Worm (Caenorhabditis elegans) whole organism, L1 larva: Measurements from ENCODE around the gene ssq-1.

ENCODE experiments used
- aha-1 ChIP-seq: fragments of 150-350 bp; optimal IDR thresholded peaks from 2 replicates; lab custom pipeline; 2014; ENCODE audit warnings: missing biosample characterization, missing genetic modification characterization
- aly-2 ChIP-seq: fragments of 150-350 bp; optimal IDR thresholded peaks from 2 replicates; lab custom pipeline; 2014; ENCODE audit warnings: missing biosample characterization, missing genetic modification characterization
- egl-27 ChIP-seq, 2 experiments: fragments of 150-350 bp in 1 of 2; sonication (generic microtip); optimal IDR thresholded peaks; 3 replicates each; lab custom pipeline; 2017 to 2018; ENCODE audit warnings: missing biosample characterization in 2 of 2, missing genetic modification characterization in 2 of 2, missing genetic modification reagents in 2 of 2
- fkh-4 ChIP-seq: sonication (generic microtip); optimal IDR thresholded peaks from 2 replicates; lab custom pipeline; 2016; ENCODE audit warnings: missing compliant biosample characterization, missing genetic modification characterization, borderline replicate concordance
- mdl-1 ChIP-seq, 2 experiments: fragments of 150-350 bp; optimal IDR thresholded peaks; 2 replicates each; lab custom pipeline; 2014 to 2017; ENCODE audit warnings: missing biosample characterization in 2 of 2, missing genetic modification characterization in 2 of 2, inconsistent platforms in 1 of 2
- mef-2 ChIP-seq: fragments of 150-350 bp; optimal IDR thresholded peaks from 2 replicates; lab custom pipeline; 2014; ENCODE audit warnings: missing biosample characterization, missing genetic modification characterization
- mep-1 ChIP-seq: fragments of 150-350 bp; optimal IDR thresholded peaks from 2 replicates; lab custom pipeline; 2014; ENCODE audit warnings: missing biosample characterization, missing genetic modification characterization
- nhr-28 ChIP-seq: fragments of 150-350 bp; optimal IDR thresholded peaks from 2 replicates; lab custom pipeline; 2014; ENCODE audit warnings: missing biosample characterization, missing genetic modification characterization
- nhr-71 ChIP-seq: sonication (generic microtip); optimal IDR thresholded peaks from 2 replicates; lab custom pipeline; 2016; ENCODE audit warnings: mild to moderate bottlenecking, missing genetic modification characterization, moderate library complexity, missing compliant biosample characterization
- nhr-76 ChIP-seq: sonication (generic microtip); optimal IDR thresholded peaks from 2 replicates; lab custom pipeline; 2017; ENCODE audit warnings: missing biosample characterization, missing genetic modification characterization
- tbx-2 ChIP-seq: sonication (generic microtip); optimal IDR thresholded peaks from 2 replicates; lab custom pipeline; 2016; ENCODE audit warnings: missing genetic modification characterization, missing compliant biosample characterization
- zag-1 ChIP-seq: fragments of 150-350 bp; optimal IDR thresholded peaks from 2 replicates; lab custom pipeline; 2014; ENCODE audit warnings: missing biosample characterization, missing genetic modification characterization
- zip-4 ChIP-seq: fragments of 200-800 bp; sonication (Bioruptor generic); optimal IDR thresholded peaks from 2 replicates; lab custom pipeline; 2018; ENCODE audit warnings: mild to moderate bottlenecking, missing genetic modification characterization, moderate library complexity, missing compliant biosample characterization
- ztf-11 ChIP-seq, 2 experiments: sonication (generic microtip); optimal IDR thresholded peaks; 2 replicates each; lab custom pipeline; 2016 to 2017; ENCODE audit warnings: missing genetic modification characterization in 2 of 2, missing biosample characterization in 1 of 2, missing compliant biosample characterization in 1 of 2

DNA sequence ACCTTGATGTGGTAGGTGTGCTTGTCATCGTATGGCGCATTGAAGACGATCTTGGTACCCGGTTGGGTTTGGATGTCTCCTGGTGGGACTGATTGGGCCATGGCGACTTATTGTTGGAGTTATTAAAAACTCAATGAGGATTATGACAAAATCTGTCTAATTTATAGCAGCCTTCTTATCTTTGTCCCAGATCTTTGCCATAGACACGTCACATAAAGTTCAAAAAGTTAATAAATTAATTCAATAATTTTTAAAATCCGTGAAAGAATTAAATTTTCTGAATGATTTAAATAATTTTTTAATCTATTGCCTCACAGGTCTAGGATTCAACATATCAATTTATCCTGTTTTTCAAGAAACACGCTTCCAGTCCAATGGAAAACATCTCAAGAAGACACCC is 16.0 kb upstream of the ssq-1 start, which contains the start of gene msp-81:
- TF ChIP-seq mep-1 (tag; lab: Kevin White, UChicago): no peak
- no peak for TF ChIP-seq aha-1
- no peak for TF ChIP-seq fkh-4 (tag; lab: Kevin White, UChicago)
- TF ChIP-seq nhr-28 (tag; lab: Kevin White, UChicago): no peak
- no peak for TF ChIP-seq zip-4 (GFP tag; lab: Kevin White, UChicago)
- no peak for TF ChIP-seq egl-27 (tag; optimal IDR thresholded peaks at IDR 0.05; lab: Kevin White, UChicago)
- TF ChIP-seq nhr-71: no peak
- no peak for TF ChIP-seq tbx-2
- no peak for TF ChIP-seq mef-2 (tag; lab: Kevin White, UChicago)
- TF ChIP-seq nhr-76: no peak
- TF ChIP-seq aly-2 (tag; lab: Kevin White, UChicago): no peak
- TF ChIP-seq zag-1: no peak
- no peak for TF ChIP-seq ztf-11 (tag; optimal IDR thresholded peaks at IDR 0.05; lab: Kevin White, UChicago)
- no peak for TF ChIP-seq mdl-1 (tag; optimal IDR thresholded peaks at IDR 0.05; lab: Kevin White, UChicago)
